Worm (Caenorhabditis elegans) whole organism, mixed stage, embryonic: ENCODE measurements around the gene clec-266.

Source experiments
- M03D4.4 ChIP-seq: sonication (generic microtip); optimal IDR thresholded peaks from 2 replicates; lab custom pipeline; 2017; ENCODE audit warnings: mild to moderate bottlenecking, missing genetic modification characterization, missing compliant biosample characterization
- bed-3 ChIP-seq: fragments of 200-800 bp; sonication (Bioruptor generic); optimal IDR thresholded peaks from 3 replicates; lab custom pipeline; 2018; ENCODE audit warnings: mild to moderate bottlenecking, missing genetic modification characterization, moderate library complexity, missing compliant biosample characterization
- blmp-1 ChIP-seq: fragments of 150-350 bp; optimal IDR thresholded peaks from 2 replicates; lab custom pipeline; 2014; ENCODE audit warnings: missing biosample characterization, missing genetic modification characterization
- ceh-39 ChIP-seq: fragments of 150-350 bp; optimal IDR thresholded peaks from 2 replicates; lab custom pipeline; 2014; ENCODE audit warnings: missing biosample characterization, missing genetic modification characterization
- ceh-43 ChIP-seq: fragments of 200-800 bp; sonication (Bioruptor generic); optimal IDR thresholded peaks from 2 replicates; lab custom pipeline; 2018; ENCODE audit warnings: mild to moderate bottlenecking, missing genetic modification characterization, moderate library complexity, missing compliant biosample characterization
- ceh-83 ChIP-seq: fragments of 200-800 bp; sonication (Bioruptor generic); optimal IDR thresholded peaks from 2 replicates; lab custom pipeline; 2018; ENCODE audit warnings: mild to moderate bottlenecking, missing genetic modification characterization, missing compliant biosample characterization
- ces-1 ChIP-seq: fragments of 150-350 bp; optimal IDR thresholded peaks from 2 replicates; lab custom pipeline; 2014; ENCODE audit warnings: missing biosample characterization, missing genetic modification reagents, missing genetic modification characterization
- cnd-1 ChIP-seq: fragments of 200-800 bp; sonication (Bioruptor generic); optimal IDR thresholded peaks from 2 replicates; lab custom pipeline; 2018; ENCODE audit warnings: mild to moderate bottlenecking, missing genetic modification characterization, missing compliant biosample characterization
- drap-1 ChIP-seq: fragments of 200-800 bp; sonication (Bioruptor generic); optimal IDR thresholded peaks from 3 replicates; lab custom pipeline; 2018; ENCODE audit warnings: mild to moderate bottlenecking, missing genetic modification characterization, missing compliant biosample characterization
- elt-1 ChIP-seq: sonication (generic microtip); optimal IDR thresholded peaks from 2 replicates; lab custom pipeline; 2017; ENCODE audit warnings: missing genetic modification characterization, mild to moderate bottlenecking, missing compliant biosample characterization, antibody characterized with exemption, moderate library complexity, borderline replicate concordance; ENCODE audit not compliant: insufficient read depth
- elt-3 ChIP-seq: fragments of 150-350 bp; optimal IDR thresholded peaks from 2 replicates; lab custom pipeline; 2014; ENCODE audit warnings: missing biosample characterization, missing genetic modification characterization
- flh-1 ChIP-seq: fragments of 200-800 bp; sonication (Bioruptor generic); optimal IDR thresholded peaks from 2 replicates; lab custom pipeline; 2018; ENCODE audit warnings: mild to moderate bottlenecking, missing genetic modification characterization, moderate library complexity, missing compliant biosample characterization
- ham-2 ChIP-seq: fragments of 200-800 bp; sonication (Bioruptor generic); optimal IDR thresholded peaks from 2 replicates; lab custom pipeline; 2018; ENCODE audit warnings: mild to moderate bottlenecking, missing genetic modification characterization, missing compliant biosample characterization
- hlh-1 ChIP-seq: fragments of 150-350 bp; optimal IDR thresholded peaks from 2 replicates; lab custom pipeline; 2014; ENCODE audit warnings: missing biosample characterization, missing genetic modification reagents, missing genetic modification characterization
- lin-32 ChIP-seq: fragments of 200-800 bp; sonication (Bioruptor generic); optimal IDR thresholded peaks from 2 replicates; lab custom pipeline; 2018; ENCODE audit warnings: mild to moderate bottlenecking, missing genetic modification characterization, missing compliant biosample characterization
- lsy-2 ChIP-seq: fragments of 150-350 bp; optimal IDR thresholded peaks from 2 replicates; lab custom pipeline; 2014; ENCODE audit warnings: missing biosample characterization, missing genetic modification characterization
- mab-5 ChIP-seq: fragments of 150-350 bp; optimal IDR thresholded peaks from 2 replicates; lab custom pipeline; 2014; ENCODE audit warnings: missing biosample characterization, missing genetic modification characterization
- mep-1 ChIP-seq: fragments of 150-350 bp; optimal IDR thresholded peaks from 2 replicates; lab custom pipeline; 2017; ENCODE audit warnings: missing biosample characterization, missing genetic modification reagents, missing genetic modification characterization, inconsistent platforms
- mls-2 ChIP-seq: sonication (generic microtip); optimal IDR thresholded peaks from 2 replicates; lab custom pipeline; 2016; ENCODE audit warnings: mild to moderate bottlenecking, missing genetic modification characterization, moderate library complexity, missing compliant biosample characterization
- nhr-2 ChIP-seq: fragments of 150-350 bp; optimal IDR thresholded peaks from 2 replicates; lab custom pipeline; 2014; ENCODE audit warnings: missing biosample characterization, missing genetic modification characterization
- nhr-237 ChIP-seq: fragments of 150-350 bp; optimal IDR thresholded peaks from 2 replicates; lab custom pipeline; 2014; ENCODE audit warnings: missing biosample characterization, missing genetic modification characterization
- nhr-28 ChIP-seq: fragments of 150-350 bp; optimal IDR thresholded peaks from 2 replicates; lab custom pipeline; 2014; ENCODE audit warnings: missing biosample characterization, missing genetic modification characterization
- nhr-76 ChIP-seq: sonication (generic microtip); optimal IDR thresholded peaks from 2 replicates; lab custom pipeline; 2017; ENCODE audit warnings: missing biosample characterization, missing genetic modification characterization
- pha-4 ChIP-seq: fragments of 150-350 bp; optimal IDR thresholded peaks from 2 replicates; lab custom pipeline; 2018; ENCODE audit warnings: missing biosample characterization, missing genetic modification reagents, missing genetic modification characterization
- sem-2 ChIP-seq: fragments of 200-800 bp; sonication (Bioruptor generic); optimal IDR thresholded peaks from 2 replicates; lab custom pipeline; 2018; ENCODE audit warnings: mild to moderate bottlenecking, missing genetic modification characterization, missing compliant biosample characterization
- snpc-4 ChIP-seq: fragments of 150-350 bp; optimal IDR thresholded peaks from 2 replicates; lab custom pipeline; 2014; ENCODE audit warnings: missing biosample characterization, missing genetic modification characterization
- sptf-1 ChIP-seq: sonication (generic microtip); optimal IDR thresholded peaks from 2 replicates; lab custom pipeline; 2017; ENCODE audit warnings: mild to moderate bottlenecking, missing genetic modification characterization, moderate library complexity, missing compliant biosample characterization
- tbx-8 ChIP-seq: fragments of 200-800 bp; sonication (Bioruptor generic); optimal IDR thresholded peaks from 2 replicates; lab custom pipeline; 2018; ENCODE audit warnings: mild to moderate bottlenecking, missing genetic modification characterization, moderate library complexity, missing compliant biosample characterization
- unc-120 ChIP-seq: sonication (generic microtip); optimal IDR thresholded peaks from 2 replicates; lab custom pipeline; 2017; ENCODE audit warnings: missing genetic modification characterization, missing compliant biosample characterization; ENCODE audit not compliant: poor library complexity, severe bottlenecking
- unc-62 ChIP-seq: fragments of 150-350 bp; optimal IDR thresholded peaks from 2 replicates; lab custom pipeline; 2014; ENCODE audit warnings: missing biosample characterization, missing genetic modification reagents, missing genetic modification characterization
- zip-8 ChIP-seq: fragments of 150-350 bp; optimal IDR thresholded peaks from 2 replicates; lab custom pipeline; 2014; ENCODE audit warnings: missing biosample characterization, missing genetic modification characterization
- ztf-11 ChIP-seq: fragments of 150-350 bp; optimal IDR thresholded peaks from 2 replicates; lab custom pipeline; 2014; ENCODE audit warnings: missing biosample characterization, missing genetic modification characterization

The clec-266 gene

ce11 chrX:6591674-6592073 is 31.0 kb downstream of the clec-266 start:
- TF ChIP-seq bed-3 (GFP tag; lab: Kevin White, UChicago) (no peak), nhr-76 (tag; lab: Kevin White, UChicago) (no peak), cnd-1 (tag; lab: Kevin White, UChicago) (no peak), unc-62 (GFP tag; lab: Kevin White, UChicago) (peak; percentile 41), mab-5 (no peak), lin-32 (no peak), ceh-43 (no peak), hlh-1 (tag; lab: Kevin White, UChicago) (peak; percentile 79), zip-8 (tag; lab: Kevin White, UChicago) (no peak), nhr-237 (tag; lab: Kevin White, UChicago) (no peak), ceh-39 (no peak), M03D4.4 (tag; lab: Kevin White, UChicago) (no peak), unc-120 (tag; lab: Kevin White, UChicago) (peak; percentile 57), ham-2 (GFP tag; lab: Kevin White, UChicago) (no peak), ces-1 (GFP tag; lab: Kevin White, UChicago) (no peak)

- no peak for TF ChIP-seq mab-5
- TF ChIP-seq elt-3 (tag; lab: Kevin White, UChicago): no peak
- TF ChIP-seq lsy-2: no peak
- no peak for TF ChIP-seq lin-32
- no peak for TF ChIP-seq mep-1
- TF ChIP-seq bed-3 (GFP tag; lab: Kevin White, UChicago): no peak
- TF ChIP-seq pha-4 (tag; lab: Kevin White, UChicago): no peak
- TF ChIP-seq blmp-1: no peak
- no peak for TF ChIP-seq cnd-1 (tag; lab: Kevin White, UChicago)
- no peak for TF ChIP-seq sptf-1 (tag; lab: Kevin White, UChicago)
- TF ChIP-seq ceh-39: no peak
- TF ChIP-seq drap-1 (GFP tag; lab: Kevin White, UChicago): no peak
- no peak for TF ChIP-seq zip-8 (tag; lab: Kevin White, UChicago)
- no peak for TF ChIP-seq mls-2
- TF ChIP-seq nhr-2 (tag; lab: Kevin White, UChicago): no peak
- TF ChIP-seq ztf-11 (tag; lab: Kevin White, UChicago): no peak
- TF ChIP-seq nhr-237 (tag; lab: Kevin White, UChicago): no peak
- no peak for TF ChIP-seq sem-2 (GFP tag; lab: Kevin White, UChicago)
Observed at ce11 chrX:6588495-6588894, 34.2 kb downstream of the clec-266 start, which contains the start of gene fbxl-4. Gene fbxl-4 (plus strand): TSS chrX:6588795.

- TF ChIP-seq elt-1 (tag; lab: Kevin White, UChicago) (no peak), unc-62 (GFP tag; lab: Kevin White, UChicago) (no peak), elt-3 (tag; lab: Kevin White, UChicago) (no peak), ces-1 (GFP tag; lab: Kevin White, UChicago) (no peak), lsy-2 (no peak)
Observed at ce11 chrX:6583385-6583784, 39.3 kb downstream of the clec-266 start.

- no peak for TF ChIP-seq M03D4.4 (tag; lab: Kevin White, UChicago)
- peak; percentile 33 for TF ChIP-seq hlh-1 (tag; lab: Kevin White, UChicago)
- TF ChIP-seq ceh-43: no peak
- no peak for TF ChIP-seq flh-1
- peak; percentile 1 for TF ChIP-seq unc-62 (GFP tag; lab: Kevin White, UChicago)
- TF ChIP-seq nhr-28 (tag; lab: Kevin White, UChicago): no peak
- TF ChIP-seq pha-4 (tag; lab: Kevin White, UChicago): no peak
- TF ChIP-seq tbx-8 (GFP tag; lab: Kevin White, UChicago): no peak
- TF ChIP-seq snpc-4 (tag; lab: Kevin White, UChicago): no peak
- TF ChIP-seq, all 35 proteins: peak for 2
Observed at ce11 chrX:6575992-6576391, 46.7 kb downstream of the clec-266 start.

- no peak for TF ChIP-seq bed-3 (GFP tag; lab: Kevin White, UChicago)
- TF ChIP-seq nhr-2 (tag; lab: Kevin White, UChicago): no peak
- TF ChIP-seq ham-2 (GFP tag; lab: Kevin White, UChicago): no peak
- no peak for TF ChIP-seq pha-4 (tag; lab: Kevin White, UChicago)
- TF ChIP-seq sptf-1 (tag; lab: Kevin White, UChicago): no peak
- no peak for TF ChIP-seq mep-1
- no peak for TF ChIP-seq nhr-28 (tag; lab: Kevin White, UChicago)
- no peak for TF ChIP-seq zip-8 (tag; lab: Kevin White, UChicago)
- TF ChIP-seq nhr-237 (tag; lab: Kevin White, UChicago): no peak
- TF ChIP-seq unc-120 (tag; lab: Kevin White, UChicago): no peak
- TF ChIP-seq M03D4.4 (tag; lab: Kevin White, UChicago): no peak
- TF ChIP-seq mls-2: no peak
- no peak for TF ChIP-seq elt-3 (tag; lab: Kevin White, UChicago)
- no peak for TF ChIP-seq cnd-1 (tag; lab: Kevin White, UChicago)
- no peak for TF ChIP-seq lsy-2
- no peak for TF ChIP-seq snpc-4 (tag; lab: Kevin White, UChicago)
- TF ChIP-seq ceh-83: no peak
- no peak for TF ChIP-seq sem-2 (GFP tag; lab: Kevin White, UChicago)
Observed at ce11 chrX:6572987-6573386, 49.7 kb downstream of the clec-266 start.
